Worm (Caenorhabditis elegans) whole organism, young adult: Measurements from ENCODE around the gene Y105C5B.18.

Source experiments
- B0019.2 ChIP-seq: fragments of 200-800 bp; sonication (Bioruptor generic); conservative IDR thresholded peaks from 2 replicates; pipeline ENCODE4 v1.3.6; 2022; ENCODE audit warnings: missing genetic modification reagents, missing genetic modification characterization, missing compliant biosample characterization
- C06A6.2 ChIP-seq: fragments of 200-800 bp; sonication (Bioruptor generic); conservative IDR thresholded peaks from 2 replicates; pipeline ENCODE4 v1.3.6; 2022; ENCODE audit warnings: missing genetic modification characterization, missing compliant biosample characterization
- F22D6.2 ChIP-seq: sonication (generic microtip); optimal IDR thresholded peaks from 2 replicates; lab custom pipeline; 2016; ENCODE audit warnings: mild to moderate bottlenecking, missing genetic modification characterization, missing compliant biosample characterization
- F37B4.10 ChIP-seq: fragments of 200-800 bp; sonication (Bioruptor generic); IDR thresholded peaks from 2 replicates; pipeline ENCODE4 v1.3.6; 2022; ENCODE audit warnings: missing genetic modification characterization, missing compliant biosample characterization
- F57A8.1 ChIP-seq: fragments of 200-800 bp; sonication (Bioruptor generic); optimal IDR thresholded peaks from 2 replicates; lab custom pipeline; 2018; ENCODE audit warnings: mild to moderate bottlenecking, missing genetic modification characterization, moderate library complexity, missing compliant biosample characterization
- F57C9.4 ChIP-seq: sonication (generic microtip); optimal IDR thresholded peaks from 2 replicates; lab custom pipeline; 2017; ENCODE audit warnings: mild to moderate bottlenecking, missing genetic modification characterization, missing compliant biosample characterization
- K12H6.12 ChIP-seq: fragments of 200-800 bp; sonication (Bioruptor generic); optimal IDR thresholded peaks from 2 replicates; lab custom pipeline; 2018; ENCODE audit warnings: mild to moderate bottlenecking, missing genetic modification characterization, missing compliant biosample characterization
- T26A5.8 ChIP-seq: sonication (generic microtip); optimal IDR thresholded peaks from 2 replicates; lab custom pipeline; 2016; ENCODE audit warnings: missing genetic modification characterization, missing compliant biosample characterization
- Y56A3A.18 ChIP-seq: fragments of 200-800 bp; sonication (Bioruptor generic); IDR thresholded peaks from 2 replicates; pipeline ENCODE4 v1.3.6; 2022; ENCODE audit warnings: missing genetic modification reagents, missing genetic modification characterization, missing compliant biosample characterization
- ZK185.1 ChIP-seq: sonication (generic microtip); optimal IDR thresholded peaks from 2 replicates; lab custom pipeline; 2016; ENCODE audit warnings: mild to moderate bottlenecking, missing genetic modification characterization, missing compliant biosample characterization; ENCODE audit not compliant: poor library complexity, severe bottlenecking
- atf-7 ChIP-seq: sonication (generic microtip); optimal IDR thresholded peaks from 2 replicates; lab custom pipeline; 2017; ENCODE audit warnings: mild to moderate bottlenecking, missing genetic modification characterization, missing compliant biosample characterization
- athp-1 ChIP-seq: sonication (generic microtip); optimal IDR thresholded peaks from 2 replicates; lab custom pipeline; 2017; ENCODE audit warnings: mild to moderate bottlenecking, missing genetic modification characterization, missing compliant biosample characterization
- attf-5 ChIP-seq: fragments of 200-800 bp; sonication (Bioruptor generic); optimal IDR thresholded peaks from 2 replicates; lab custom pipeline; 2018; ENCODE audit warnings: mild to moderate bottlenecking, missing genetic modification characterization, missing compliant biosample characterization
- attf-6 ChIP-seq: fragments of 200-800 bp; sonication (Bioruptor generic); IDR thresholded peaks from 2 replicates; pipeline ENCODE4 v1.3.6; 2022; ENCODE audit warnings: missing genetic modification reagents, missing genetic modification characterization, missing compliant biosample characterization
- bed-2 ChIP-seq: fragments of 200-800 bp; sonication (Bioruptor generic); IDR thresholded peaks from 2 replicates; pipeline ENCODE4 v1.3.6; 2022; ENCODE audit warnings: missing genetic modification reagents, missing genetic modification characterization, missing compliant biosample characterization
- cebp-2 ChIP-seq: fragments of 200-800 bp; sonication (Bioruptor generic); IDR thresholded peaks from 2 replicates; pipeline ENCODE4 v1.3.6; 2022; ENCODE audit warnings: missing genetic modification characterization, missing compliant biosample characterization
- ceh-100 ChIP-seq: fragments of 200-800 bp; sonication (Bioruptor generic); IDR thresholded peaks from 2 replicates; pipeline ENCODE4 v1.3.6; 2022; ENCODE audit warnings: missing genetic modification reagents, missing genetic modification characterization, missing compliant biosample characterization
- ceh-27 ChIP-seq: fragments of 200-800 bp; sonication (Bioruptor generic); optimal IDR thresholded peaks from 2 replicates; lab custom pipeline; 2018; ENCODE audit warnings: mild to moderate bottlenecking, missing genetic modification characterization, moderate library complexity, missing compliant biosample characterization
- ceh-58 ChIP-seq: fragments of 200-800 bp; sonication (Bioruptor generic); IDR thresholded peaks from 2 replicates; pipeline ENCODE4 v1.3.6; 2022; ENCODE audit warnings: missing genetic modification characterization, missing compliant biosample characterization
- ceh-91 ChIP-seq: fragments of 200-800 bp; sonication (Bioruptor generic); IDR thresholded peaks from 2 replicates; pipeline ENCODE4 v1.3.6; 2022; ENCODE audit warnings: missing genetic modification reagents, missing genetic modification characterization, missing compliant biosample characterization
- die-1 ChIP-seq: sonication (generic microtip); optimal IDR thresholded peaks from 2 replicates; lab custom pipeline; 2016; ENCODE audit warnings: missing genotype, mild to moderate bottlenecking, missing genetic modification characterization, missing compliant biosample characterization
- dox-1 ChIP-seq: fragments of 200-800 bp; sonication (Bioruptor generic); IDR thresholded peaks from 2 replicates; pipeline ENCODE4 v1.3.6; 2022; ENCODE audit warnings: missing genetic modification reagents, missing genetic modification characterization, missing compliant biosample characterization
- dpl-1 ChIP-seq: fragments of 150-350 bp; optimal IDR thresholded peaks from 2 replicates; lab custom pipeline; 2014; ENCODE audit warnings: missing biosample characterization, missing genetic modification reagents, missing genetic modification characterization
- egl-18 ChIP-seq: fragments of 200-800 bp; sonication (Bioruptor generic); IDR thresholded peaks from 2 replicates; pipeline ENCODE4 v1.3.6; 2022; ENCODE audit warnings: missing genetic modification reagents, missing genetic modification characterization, missing compliant biosample characterization
- egl-44 ChIP-seq: fragments of 200-800 bp; sonication (Bioruptor generic); IDR thresholded peaks from 2 replicates; pipeline ENCODE4 v1.3.6; 2022; ENCODE audit warnings: missing genetic modification reagents, missing genetic modification characterization, missing compliant biosample characterization
- egrh-3 ChIP-seq: fragments of 200-800 bp; sonication (Bioruptor generic); IDR thresholded peaks from 2 replicates; pipeline ENCODE4 v1.3.6; 2022; ENCODE audit warnings: missing genetic modification reagents, missing genetic modification characterization, missing compliant biosample characterization
- him-1 ChIP-seq: sonication (generic microtip); optimal IDR thresholded peaks from 2 replicates; lab custom pipeline; 2016; ENCODE audit warnings: missing genotype, missing genetic modification reagents, missing genetic modification characterization, missing compliant biosample characterization
- hlh-12 ChIP-seq: sonication (generic microtip); optimal IDR thresholded peaks from 2 replicates; lab custom pipeline; 2016; ENCODE audit warnings: missing genetic modification characterization, missing compliant biosample characterization
- hlh-26 ChIP-seq: fragments of 200-800 bp; sonication (Bioruptor generic); conservative IDR thresholded peaks from 2 replicates; pipeline ENCODE4 v1.3.6; 2022; ENCODE audit warnings: missing genetic modification reagents, missing genetic modification characterization, missing compliant biosample characterization
- hmg-1.2 ChIP-seq: fragments of 200-800 bp; sonication (Bioruptor generic); IDR thresholded peaks from 2 replicates; pipeline ENCODE4 v1.3.6; 2022; ENCODE audit warnings: missing genetic modification reagents, missing genetic modification characterization, missing compliant biosample characterization
- lin-35 ChIP-seq, 3 experiments: fragments of 150-350 bp in 2 of 3; sonication (generic microtip) in 1 of 3; optimal IDR thresholded peaks; 2 replicates each; lab custom pipeline; 2014 to 2018; ENCODE audit warnings: missing biosample characterization in 3 of 3, missing genetic modification characterization in 3 of 3, missing genetic modification reagents in 3 of 3
- lsy-27 ChIP-seq: sonication (generic microtip); optimal IDR thresholded peaks from 2 replicates; lab custom pipeline; 2017; ENCODE audit warnings: missing genetic modification characterization, mild to moderate bottlenecking, missing compliant biosample characterization, antibody characterized with exemption, missing genotype, borderline replicate concordance; ENCODE audit not compliant: insufficient read depth
- madf-10 ChIP-seq: sonication (generic microtip); optimal IDR thresholded peaks from 2 replicates; lab custom pipeline; 2016; ENCODE audit warnings: mild to moderate bottlenecking, missing genetic modification characterization, missing compliant biosample characterization
- mcd-1 ChIP-seq: fragments of 200-800 bp; sonication (Bioruptor generic); IDR thresholded peaks from 2 replicates; pipeline ENCODE4 v1.3.6; 2022; ENCODE audit warnings: missing genetic modification reagents, missing genetic modification characterization, missing compliant biosample characterization
- nfyb-1 ChIP-seq: fragments of 200-800 bp; sonication (Bioruptor generic); IDR thresholded peaks from 2 replicates; pipeline ENCODE4 v1.3.6; 2022; ENCODE audit warnings: missing genetic modification reagents, missing genetic modification characterization, missing compliant biosample characterization
- nhr-120 ChIP-seq: fragments of 200-800 bp; sonication (Bioruptor generic); IDR thresholded peaks from 2 replicates; pipeline ENCODE4 v1.3.6; 2022; ENCODE audit warnings: missing genetic modification characterization, missing compliant biosample characterization
- repo-1 ChIP-seq: sonication (generic microtip); optimal IDR thresholded peaks from 2 replicates; lab custom pipeline; 2017; ENCODE audit warnings: mild to moderate bottlenecking, missing genetic modification characterization, missing compliant biosample characterization
- snpc-1.1 ChIP-seq: sonication (generic microtip); optimal IDR thresholded peaks from 2 replicates; lab custom pipeline; 2017; ENCODE audit warnings: missing genetic modification characterization, mild to moderate bottlenecking, missing compliant biosample characterization, antibody characterized with exemption, moderate library complexity, missing genotype, missing genetic modification reagents; ENCODE audit not compliant: insufficient read depth
- snpc-1.3 ChIP-seq: sonication (generic microtip); optimal IDR thresholded peaks from 2 replicates; lab custom pipeline; 2017; ENCODE audit warnings: missing genetic modification characterization, mild to moderate bottlenecking, missing compliant biosample characterization, antibody characterized with exemption, moderate library complexity, missing genotype, missing genetic modification reagents; ENCODE audit not compliant: insufficient read depth
- unc-130 ChIP-seq: sonication (generic microtip); optimal IDR thresholded peaks from 2 replicates; lab custom pipeline; 2016; ENCODE audit warnings: missing genetic modification reagents, missing genetic modification characterization, missing compliant biosample characterization
- unc-62 ChIP-seq: fragments of 150-350 bp; optimal IDR thresholded peaks from 2 replicates; lab custom pipeline; 2014; ENCODE audit warnings: missing biosample characterization, missing genetic modification reagents, missing genetic modification characterization
- xnd-1 ChIP-seq: sonication (generic microtip); optimal IDR thresholded peaks from 2 replicates; lab custom pipeline; 2016; ENCODE audit warnings: missing genotype, missing genetic modification reagents, missing genetic modification characterization, missing compliant biosample characterization
- zfh-2 ChIP-seq: fragments of 200-800 bp; sonication (Bioruptor generic); conservative IDR thresholded peaks from 2 replicates; pipeline ENCODE4 v1.3.6; 2022; ENCODE audit warnings: missing genetic modification reagents, missing genetic modification characterization, missing compliant biosample characterization
- ztf-18 ChIP-seq: sonication (generic microtip); optimal IDR thresholded peaks from 2 replicates; lab custom pipeline; 2016; ENCODE audit warnings: missing genotype, mild to moderate bottlenecking, missing genetic modification characterization, missing compliant biosample characterization
- ztf-6 ChIP-seq: fragments of 200-800 bp; sonication (Bioruptor generic); IDR thresholded peaks from 2 replicates; pipeline ENCODE4 v1.3.6; 2022; ENCODE audit warnings: missing genetic modification reagents, missing genetic modification characterization, missing compliant biosample characterization

The Y105C5B.18 gene

ce11 chrIV:15931176-15931575 is 33.2 kb upstream of the Y105C5B.18 start (continued):
- TF ChIP-seq hlh-26 (GFP tag; lab: Robert Waterston, UW) (no peak), Y56A3A.18 (GFP tag; lab: Robert Waterston, UW) (peak; percentile 89), ztf-6 (GFP tag; lab: Robert Waterston, UW) (no peak), lin-35 (GFP tag; optimal IDR thresholded peaks at IDR 0.05; lab: Kevin White, UChicago) (no peak), nfyb-1 (GFP tag; lab: Robert Waterston, UW) (peak; percentile 67), repo-1 (tag; lab: Kevin White, UChicago) (peak; percentile 69), C06A6.2 (no peak), ceh-100 (GFP tag; lab: Robert Waterston, UW) (no peak), F57C9.4 (no peak), lsy-27 (tag; lab: Kevin White, UChicago) (peak; percentile 43), dpl-1 (GFP tag; lab: Kevin White, UChicago) (no peak), ceh-91 (GFP tag; lab: Robert Waterston, UW) (no peak), unc-62 (GFP tag; lab: Kevin White, UChicago) (no peak), T26A5.8 (no peak), snpc-1.1 (tag; lab: Kevin White, UChicago) (peak; percentile 61), K12H6.12 (tag; lab: Kevin White, UChicago) (peak; percentile 10), B0019.2 (GFP tag; lab: Robert Waterston, UW) (0 out of 2 replicates have a peak, but pooled peaks have one; percentile 7), egl-18 (no peak), attf-5 (GFP tag; lab: Kevin White, UChicago) (peak; percentile 15), attf-6 (peak; percentile 98), F37B4.10 (GFP tag; lab: Robert Waterston, UW) (no peak), atf-7 (tag; lab: Kevin White, UChicago) (peak; percentile 1), hmg-1.2 (GFP tag; lab: Robert Waterston, UW) (peak; percentile 71), die-1 (peak; percentile 77), dox-1 (no peak; the same call in 1 of the 2 replicates), xnd-1 (tag; lab: Kevin White, UChicago) (no peak), him-1 (tag; lab: Kevin White, UChicago) (peak; percentile 46), athp-1 (tag; lab: Kevin White, UChicago) (peak; percentile 35), F22D6.2 (no peak), ceh-58 (no peak), bed-2 (GFP tag; lab: Robert Waterston, UW) (no peak), snpc-1.3 (tag; lab: Kevin White, UChicago) (peak; percentile 61), egl-44 (GFP tag; lab: Robert Waterston, UW) (peak; percentile 39; the same call in 1 of the 2 replicates), unc-130 (GFP tag; lab: Kevin White, UChicago) (no peak), madf-10 (no peak), cebp-2 (GFP tag; lab: Robert Waterston, UW) (0 out of 2 replicates have a peak, but pooled peaks have one; percentile 43), ZK185.1 (peak; percentile 82), zfh-2 (GFP tag; lab: Robert Waterston, UW) (no peak), ceh-27 (peak; percentile 97), F57A8.1 (GFP tag; lab: Kevin White, UChicago) (no peak), ztf-18 (tag; lab: Kevin White, UChicago) (peak; percentile 63), egrh-3 (no peak), mcd-1 (GFP tag; lab: Robert Waterston, UW) (0 out of 2 replicates have a peak, but pooled peaks have one; percentile 14), hlh-12 (tag; lab: Kevin White, UChicago) (no peak), nhr-120 (no peak)
